Worm (Caenorhabditis elegans) whole organism, L2 larva: ENCODE data around the gene F28H6.8.

Source experiments
- ama-1 ChIP-seq: fragments of 150-350 bp; optimal IDR thresholded peaks from 2 replicates; lab custom pipeline; 2018; ENCODE audit warnings: inconsistent platforms
- fos-1 ChIP-seq: fragments of 150-350 bp; optimal IDR thresholded peaks from 2 replicates; lab custom pipeline; 2014; ENCODE audit warnings: missing biosample characterization, missing genetic modification characterization
- nhr-11 ChIP-seq: fragments of 150-350 bp; optimal IDR thresholded peaks from 2 replicates; lab custom pipeline; 2014; ENCODE audit warnings: missing biosample characterization, missing genetic modification characterization
- snpc-4 ChIP-seq: fragments of 150-350 bp; optimal IDR thresholded peaks from 2 replicates; lab custom pipeline; 2014; ENCODE audit warnings: missing biosample characterization, missing genetic modification characterization

- TF ChIP-seq nhr-11 (no peak), fos-1 (tag; lab: Kevin White, UChicago) (no peak), ama-1 (lab: Kevin White, UChicago) (no peak), snpc-4 (tag; lab: Kevin White, UChicago) (no peak)
Measured at ce11 chrX:14145634-14146033, 11.5 kb upstream of the F28H6.8 start.
